Worm (Caenorhabditis elegans): ENCODE data around the gene cct-5.

Gene cct-5

DNA sequence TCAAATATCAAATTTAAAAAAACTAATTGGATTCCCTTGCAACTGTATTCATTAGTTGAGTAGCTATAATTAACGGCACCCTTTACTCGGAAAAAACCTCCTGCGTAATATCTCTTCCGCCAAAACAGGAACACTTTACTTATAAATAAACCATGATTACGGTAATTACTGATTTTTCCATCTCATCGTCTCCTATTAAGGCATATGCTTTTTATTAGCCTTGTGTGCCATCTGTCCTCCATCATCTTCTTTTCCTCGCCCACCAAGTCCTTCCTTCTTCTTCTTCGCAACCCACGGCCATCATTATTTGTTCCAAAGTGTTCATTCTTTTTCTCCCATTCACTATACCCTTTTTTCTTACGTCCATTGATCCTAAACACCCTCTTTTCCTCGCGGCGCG, 11.5 kb upstream of the cct-5 start:
- no peak for TF ChIP-seq dao-5 (tag; optimal IDR thresholded peaks at IDR 0.05)
- no peak for TF ChIP-seq W03F9.2 (tag; optimal IDR thresholded peaks at IDR 0.05)
- no peak for TF ChIP-seq him-1 (tag; optimal IDR thresholded peaks at IDR 0.05)

DNA sequence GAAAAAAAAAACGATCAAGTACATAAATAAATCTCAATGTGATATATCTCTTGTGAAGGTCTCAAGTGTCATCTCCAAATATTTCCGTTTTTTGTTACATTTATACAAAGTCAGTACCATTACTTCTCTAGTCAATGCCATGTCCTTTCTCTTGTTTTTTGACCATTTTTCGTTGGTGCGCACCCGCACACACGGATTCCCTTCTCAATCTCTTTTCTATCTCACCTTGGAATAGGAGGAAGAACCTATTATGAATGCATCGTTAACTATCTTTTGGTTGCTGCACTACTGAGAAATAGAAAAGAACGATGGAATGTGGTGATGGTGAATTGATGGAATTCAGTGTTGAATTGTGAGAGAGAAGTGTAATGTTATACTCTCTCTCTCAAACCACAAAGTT, 9.9 kb upstream of the cct-5 start:
- TF ChIP-seq W03F9.2 (tag; optimal IDR thresholded peaks at IDR 0.05) (no peak), him-1 (tag; optimal IDR thresholded peaks at IDR 0.05) (no peak)

DNA sequence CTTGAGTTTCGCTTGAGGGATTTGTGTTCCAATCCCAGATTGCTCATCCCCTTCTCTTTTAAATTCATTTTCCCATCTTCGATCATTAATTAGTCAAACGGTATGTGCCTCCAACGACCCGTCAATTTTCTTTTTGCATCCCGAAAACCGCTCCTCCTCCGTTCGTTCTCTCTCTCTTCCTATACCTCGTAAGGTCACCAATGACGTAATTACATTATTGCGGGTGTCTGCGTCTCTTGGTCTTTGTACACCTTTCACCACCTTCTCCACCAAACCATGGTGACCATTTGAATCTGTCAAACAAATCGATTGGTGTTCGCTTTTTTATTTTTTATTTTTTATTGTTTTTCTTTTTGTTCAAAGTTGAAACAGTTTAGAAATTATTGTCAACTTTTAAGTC, 7.3 kb upstream of the cct-5 start:
- TF ChIP-seq dao-5 (tag; optimal IDR thresholded peaks at IDR 0.05) (no peak), W03F9.2 (tag; optimal IDR thresholded peaks at IDR 0.05) (no peak), him-1 (tag; optimal IDR thresholded peaks at IDR 0.05) (no peak)

DNA sequence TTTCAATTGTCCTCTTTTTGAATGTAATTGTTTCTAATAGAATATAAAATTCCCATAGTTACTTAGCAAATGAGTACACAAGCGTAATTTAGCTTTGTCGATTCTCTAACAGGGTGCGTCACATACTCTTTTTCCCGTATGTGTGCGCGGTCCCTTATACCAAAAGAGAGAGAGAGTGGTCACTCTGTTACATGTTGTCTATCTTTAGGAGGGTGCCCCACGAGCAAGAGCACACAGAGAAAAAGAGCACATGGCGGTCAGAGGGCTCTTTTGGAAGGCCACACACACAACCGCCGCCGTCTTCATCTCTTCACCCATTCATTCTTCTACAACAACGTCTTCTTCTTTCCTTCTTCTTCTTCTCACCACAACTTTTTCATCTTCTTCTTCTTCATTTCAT, 6.0 kb upstream of the cct-5 start:
- TF ChIP-seq him-1 (tag; optimal IDR thresholded peaks at IDR 0.05) (peak; percentile 42), dao-5 (tag; optimal IDR thresholded peaks at IDR 0.05) (no peak)

DNA sequence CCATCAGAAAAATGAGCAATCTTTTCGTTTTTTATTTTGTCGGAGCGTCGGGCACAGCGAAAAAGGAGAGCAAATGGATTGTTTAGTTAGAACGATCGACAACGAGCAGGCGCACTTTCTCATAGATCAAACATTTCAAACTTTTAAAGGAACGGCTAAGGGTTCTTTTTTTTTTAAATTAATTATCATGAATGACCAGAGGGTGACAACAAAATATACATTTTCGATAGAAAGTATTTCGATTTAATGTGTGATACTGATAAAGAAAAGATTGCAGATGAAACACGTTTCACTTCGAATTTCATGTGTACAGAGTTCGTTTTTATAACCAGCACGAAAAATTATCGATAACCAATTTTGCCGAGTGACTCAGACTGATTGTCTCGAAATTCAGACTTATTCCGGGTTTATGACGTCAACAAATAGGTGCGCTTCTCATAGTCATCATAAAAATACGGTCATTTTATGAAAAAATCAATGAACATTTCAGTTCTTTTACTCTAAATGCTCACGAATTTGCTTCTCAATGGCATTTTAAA, 1.3 kb downstream of the cct-5 start:
- peak; percentile 14 for TF ChIP-seq W03F9.2 (tag; optimal IDR thresholded peaks at IDR 0.05)
- TF ChIP-seq him-1 (tag; optimal IDR thresholded peaks at IDR 0.05) = no peak
- no peak for TF ChIP-seq dao-5 (tag; optimal IDR thresholded peaks at IDR 0.05)

DNA sequence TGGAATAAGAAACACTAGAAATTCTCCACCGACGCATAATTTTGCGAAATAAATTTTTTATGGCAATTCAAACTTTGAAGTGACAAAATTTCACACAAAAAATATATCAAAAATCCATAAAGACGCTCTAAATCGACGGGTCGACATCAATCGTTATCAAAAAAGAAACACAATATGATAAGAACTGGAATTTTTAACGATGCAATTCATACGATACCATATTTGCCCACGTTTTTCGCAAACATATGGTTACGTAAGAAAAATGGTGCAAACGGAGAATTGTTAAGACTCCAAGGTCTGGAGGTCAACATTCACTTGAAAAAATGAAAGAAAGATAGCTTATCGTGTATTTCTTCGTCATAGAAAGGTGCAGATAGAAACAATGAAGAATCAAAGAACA, 1.8 kb downstream of the cct-5 start:
- TF ChIP-seq W03F9.2 (tag; optimal IDR thresholded peaks at IDR 0.05) = no peak
- no peak for TF ChIP-seq dao-5 (tag; optimal IDR thresholded peaks at IDR 0.05)
- no peak for TF ChIP-seq him-1 (tag; optimal IDR thresholded peaks at IDR 0.05)

DNA sequence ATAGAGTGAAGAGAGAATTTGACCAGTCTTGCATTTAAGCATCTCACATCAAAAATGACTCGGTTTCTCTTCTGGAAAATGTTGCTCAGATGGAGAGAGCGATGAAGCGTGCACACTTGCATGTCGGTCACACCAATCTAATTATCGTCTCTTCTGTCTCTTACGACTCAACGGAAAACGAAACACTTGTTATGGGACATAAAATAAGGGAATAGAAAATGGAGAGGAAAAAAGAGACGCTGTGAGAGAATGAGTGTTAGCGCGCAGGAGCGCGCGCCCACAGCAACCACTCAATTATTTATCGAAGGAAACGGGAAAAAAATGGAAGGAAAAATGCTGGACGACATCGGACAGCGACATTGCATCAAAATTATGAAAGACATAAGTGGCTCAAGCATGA, 2.2 kb downstream of the cct-5 start:
- no peak for TF ChIP-seq W03F9.2 (tag; optimal IDR thresholded peaks at IDR 0.05)
- no peak for TF ChIP-seq dao-5 (tag; optimal IDR thresholded peaks at IDR 0.05)
- TF ChIP-seq him-1 (tag; optimal IDR thresholded peaks at IDR 0.05) = no peak

DNA sequence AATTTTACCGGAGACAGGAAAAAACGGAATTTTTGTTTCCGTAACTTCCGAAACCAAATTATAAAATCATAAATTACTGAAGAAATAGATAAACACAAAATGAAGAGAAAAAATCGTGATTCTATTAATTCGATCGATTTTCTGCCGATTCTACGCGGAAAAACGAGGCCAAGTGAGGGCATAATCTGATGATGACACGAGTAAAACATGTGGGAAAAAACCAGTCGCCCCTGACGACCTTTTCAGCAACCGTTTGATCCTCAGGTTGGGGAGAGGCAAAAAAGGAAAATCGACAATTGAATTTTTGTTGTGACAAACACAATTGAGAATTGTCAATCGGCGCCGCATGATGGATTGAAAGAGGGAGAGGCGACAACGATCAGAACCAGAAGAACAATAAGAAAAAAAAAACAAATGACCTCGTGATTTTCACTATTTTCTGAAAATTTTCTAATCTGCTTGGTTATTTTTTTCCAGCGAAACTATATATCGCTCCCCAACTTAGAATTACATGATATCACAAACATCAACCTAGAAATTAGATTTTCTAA, 2.9 kb downstream of the cct-5 start:
- TF ChIP-seq dao-5 (tag; optimal IDR thresholded peaks at IDR 0.05) = no peak
- TF ChIP-seq W03F9.2 (tag; optimal IDR thresholded peaks at IDR 0.05) = no peak
- no peak for TF ChIP-seq him-1 (tag; optimal IDR thresholded peaks at IDR 0.05)

DNA sequence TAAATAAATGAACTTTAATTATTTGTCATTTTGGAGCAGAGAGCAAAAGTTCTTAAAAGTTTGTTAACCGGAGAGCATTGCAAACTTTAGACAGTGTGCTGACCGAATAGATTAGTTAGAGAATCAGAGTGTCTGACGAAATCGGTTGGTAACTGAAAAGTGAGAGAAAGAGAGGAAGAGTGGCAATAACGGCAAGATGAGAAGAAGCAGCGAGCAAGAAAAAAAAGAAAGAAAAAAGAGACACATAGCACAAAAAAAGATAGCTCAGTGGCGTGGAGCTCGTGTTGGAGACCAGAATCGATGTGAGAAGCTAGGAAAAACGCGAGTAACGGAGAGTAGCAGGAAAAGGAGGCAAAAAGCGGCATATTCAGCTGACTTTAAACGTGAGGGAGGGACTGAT, 3.6 kb downstream of the cct-5 start:
- TF ChIP-seq W03F9.2 (tag; optimal IDR thresholded peaks at IDR 0.05) = peak; percentile 34
- peak; percentile 54 for TF ChIP-seq him-1 (tag; optimal IDR thresholded peaks at IDR 0.05)
- no peak for TF ChIP-seq dao-5 (tag; optimal IDR thresholded peaks at IDR 0.05)

DNA sequence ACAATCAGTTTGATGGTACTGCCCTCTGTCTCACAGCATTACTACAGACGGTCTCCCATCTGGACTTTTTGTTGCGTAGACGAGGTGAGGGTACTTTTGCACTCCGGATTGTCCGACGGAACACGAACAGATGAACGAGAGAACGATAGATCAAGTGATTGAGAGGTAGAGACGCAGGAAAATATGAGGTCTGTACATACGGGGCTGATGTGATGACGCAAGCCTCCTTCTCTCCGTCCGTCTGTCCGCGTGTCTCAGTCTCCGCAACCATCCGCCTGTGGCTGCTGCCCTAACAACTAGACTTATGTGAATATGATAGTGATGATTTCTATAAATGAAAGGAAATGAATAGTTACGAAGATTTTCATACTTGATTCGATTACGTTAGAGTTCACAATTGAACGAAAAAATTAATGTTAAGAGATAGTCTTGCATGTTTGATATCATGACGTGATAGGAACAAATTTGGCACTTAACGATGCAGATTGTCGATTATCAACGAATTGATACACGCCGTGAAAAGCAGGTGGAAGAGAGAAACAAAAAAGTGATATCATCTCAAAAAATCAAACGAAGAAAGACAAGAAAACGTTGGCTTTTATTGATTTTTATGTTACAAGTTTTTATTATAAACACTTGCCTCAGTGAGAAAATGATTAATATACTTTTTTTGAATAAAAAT, 5.2 kb downstream of the cct-5 start:
- no peak for TF ChIP-seq W03F9.2 (tag; optimal IDR thresholded peaks at IDR 0.05)
- TF ChIP-seq him-1 (tag; optimal IDR thresholded peaks at IDR 0.05) = no peak
- TF ChIP-seq dao-5 (tag; optimal IDR thresholded peaks at IDR 0.05) = no peak

DNA sequence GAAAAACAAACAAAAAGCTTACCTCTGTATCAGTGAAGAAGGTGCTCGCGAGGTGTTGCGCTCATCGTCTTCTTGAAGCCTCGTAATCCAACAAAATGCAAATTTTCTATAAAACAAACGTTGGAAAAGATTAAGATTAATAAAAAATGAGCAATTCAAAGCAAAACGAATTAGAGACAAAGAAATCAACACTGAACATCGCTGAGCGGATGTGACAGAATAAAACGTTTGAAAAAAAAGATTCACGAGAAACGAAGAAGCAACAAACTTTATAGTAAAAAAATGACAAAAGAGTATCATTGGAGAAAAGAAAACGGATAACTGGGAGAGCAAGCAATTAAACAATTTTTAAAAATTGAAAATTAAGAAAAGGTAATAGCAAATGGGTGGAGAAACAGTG, 9.0 kb downstream of the cct-5 start, which contains the start of the genes C07G2.5 and atf-7:
TSS of gene C07G2.5 (minus strand) at position 101 of the 400 bp plus-strand sequence.
TSS of gene atf-7 (minus strand) at position 108 of the 400 bp plus-strand sequence.
- TF ChIP-seq him-1 (tag; optimal IDR thresholded peaks at IDR 0.05) = no peak
- TF ChIP-seq dao-5 (tag; optimal IDR thresholded peaks at IDR 0.05) = no peak
- no peak for TF ChIP-seq W03F9.2 (tag; optimal IDR thresholded peaks at IDR 0.05)

DNA sequence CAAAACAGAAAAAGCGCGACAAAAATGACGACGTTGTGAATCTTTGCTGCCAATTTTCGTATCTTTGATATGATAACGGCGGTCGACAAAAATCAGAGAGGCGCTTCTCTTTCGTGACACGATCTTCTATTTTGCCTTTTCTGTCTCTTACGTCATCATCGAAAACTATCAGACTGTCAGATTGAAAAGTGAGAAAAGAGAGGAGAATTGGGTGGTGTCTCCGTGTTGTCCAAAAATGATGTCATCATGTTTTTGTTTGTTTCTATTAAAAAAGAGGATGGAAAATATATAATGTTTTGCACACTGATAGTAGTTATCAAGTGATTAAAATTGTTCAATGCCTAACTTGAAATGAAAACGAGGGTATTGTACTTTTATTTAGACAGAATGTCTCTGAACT, 11.8 kb downstream of the cct-5 start:
- TF ChIP-seq W03F9.2 (tag; optimal IDR thresholded peaks at IDR 0.05) (no peak), dao-5 (tag; optimal IDR thresholded peaks at IDR 0.05) (no peak), him-1 (tag; optimal IDR thresholded peaks at IDR 0.05) (no peak)

DNA sequence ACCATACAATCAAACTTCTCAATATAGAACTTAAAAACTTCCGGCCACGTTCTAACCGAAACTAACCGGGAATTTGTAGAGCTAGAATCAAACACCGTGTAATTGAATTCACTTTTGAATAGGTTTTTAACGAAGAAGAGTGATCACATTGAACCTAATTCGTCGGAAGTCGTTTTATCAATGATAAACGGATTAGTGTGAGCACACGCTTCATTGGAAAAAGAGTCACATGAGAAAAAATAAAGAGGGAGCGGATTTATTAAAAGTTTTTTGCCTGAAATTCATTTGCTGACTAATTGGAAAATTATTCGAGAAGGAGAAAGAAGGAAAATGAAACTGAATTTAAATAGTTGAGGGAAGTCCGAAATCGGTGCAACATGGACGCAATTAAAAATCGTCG, 12.2 kb downstream of the cct-5 start:
- no peak for TF ChIP-seq W03F9.2 (tag; optimal IDR thresholded peaks at IDR 0.05)
- no peak for TF ChIP-seq him-1 (tag; optimal IDR thresholded peaks at IDR 0.05)

DNA sequence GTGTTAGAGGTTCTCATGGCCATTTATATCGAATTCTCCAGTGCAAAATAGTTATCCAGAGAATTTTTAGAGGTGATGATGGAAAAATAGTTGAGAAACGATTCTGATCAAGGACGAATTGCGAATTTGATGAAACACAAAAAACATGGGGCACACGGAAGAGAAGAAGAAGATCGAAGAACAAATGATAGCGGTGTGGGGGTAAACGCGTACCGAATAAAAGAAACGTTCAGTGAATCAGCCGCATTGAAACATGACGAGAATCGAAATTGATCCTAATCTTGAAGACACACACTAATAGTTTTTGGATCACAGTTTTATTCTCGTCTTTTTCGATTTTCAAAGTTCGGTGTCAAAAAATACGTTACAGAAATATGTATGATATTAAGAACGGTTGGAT, 12.7 kb downstream of the cct-5 start:
- no peak for TF ChIP-seq dao-5 (tag; optimal IDR thresholded peaks at IDR 0.05)

DNA sequence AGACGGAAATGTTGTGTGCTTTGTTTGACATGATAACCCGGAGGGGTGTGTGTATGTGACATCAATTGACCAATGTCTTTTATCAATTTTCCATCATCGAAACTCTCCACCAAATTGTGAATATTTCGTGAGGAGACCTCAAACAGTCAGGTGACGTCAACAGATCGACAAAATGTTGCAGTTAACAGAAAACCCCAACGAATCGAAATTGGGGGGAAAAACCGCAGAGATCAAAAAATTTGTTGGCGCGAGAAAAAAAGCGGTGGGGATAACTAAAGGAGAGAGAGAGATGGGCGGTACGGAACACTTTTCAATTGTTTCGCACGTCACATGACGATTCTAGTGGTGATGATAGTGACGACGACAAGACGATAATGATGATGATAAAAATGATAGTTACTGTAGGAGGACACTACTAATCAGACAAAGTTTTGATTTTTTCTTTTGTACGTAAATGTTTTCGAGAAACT, 13.3 kb downstream of the cct-5 start:
- no peak for TF ChIP-seq him-1 (tag; optimal IDR thresholded peaks at IDR 0.05)
- no peak for TF ChIP-seq W03F9.2 (tag; optimal IDR thresholded peaks at IDR 0.05)
- TF ChIP-seq dao-5 (tag; optimal IDR thresholded peaks at IDR 0.05) = no peak
